Worm (Caenorhabditis elegans): ENCODE data around the gene Y54G11A.9.
"Not testable (repeated sequence)": the region's sequence is repeated elsewhere in the genome, so short reads cannot be mapped to it uniquely, and the experiment has no call there.

DNA sequence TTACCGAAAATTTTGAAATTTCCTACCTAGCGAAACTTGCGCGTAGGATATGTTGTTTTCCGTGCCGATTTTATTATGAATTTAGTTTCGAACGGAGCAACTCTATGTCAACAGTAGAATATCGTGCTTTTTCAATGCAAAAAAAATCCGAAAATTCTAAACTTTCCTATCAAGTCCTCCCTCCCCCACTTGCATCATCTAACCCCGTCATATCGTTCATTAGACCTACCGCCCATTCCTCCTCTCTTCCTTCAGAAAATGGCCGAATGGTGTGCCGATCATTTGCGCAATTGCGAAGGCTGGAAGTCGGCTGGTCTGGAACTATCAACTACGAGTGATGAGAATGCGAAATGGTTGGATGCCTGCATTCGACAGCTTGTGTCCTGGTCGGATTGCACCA lies 49.2 kb downstream of the Y54G11A.9 start, which contains the start of gene Y54G11A.7:
- TF ChIP-seq aly-2 (tag; optimal IDR thresholded peaks at IDR 0.05); lin-11 (tag; optimal IDR thresholded peaks at IDR 0.05); peb-1 (tag; optimal IDR thresholded peaks at IDR 0.05); ztf-4 (tag; optimal IDR thresholded peaks at IDR 0.05); skn-1 (tag; optimal IDR thresholded peaks at IDR 0.05); unc-62 (GFP tag; optimal IDR thresholded peaks at IDR 0.05); dmd-4 (tag; optimal IDR thresholded peaks at IDR 0.05): not testable (repeated sequence)

Measured in whole organism, L2 larva.